Fruit fly (Drosophila melanogaster) ovary, adult (tissue): Measurements from ENCODE around the gene Sfp65A.

Experiments used
- CG17801 ChIP-seq: fragments of 200-800 bp; optimal IDR thresholded peaks from 2 replicates; lab custom pipeline; 2019; ENCODE audit warnings: missing biosample characterization, mild to moderate bottlenecking, missing genetic modification characterization, moderate library complexity; ENCODE audit not compliant: partially characterized antibody

The Sfp65A gene

DNA sequence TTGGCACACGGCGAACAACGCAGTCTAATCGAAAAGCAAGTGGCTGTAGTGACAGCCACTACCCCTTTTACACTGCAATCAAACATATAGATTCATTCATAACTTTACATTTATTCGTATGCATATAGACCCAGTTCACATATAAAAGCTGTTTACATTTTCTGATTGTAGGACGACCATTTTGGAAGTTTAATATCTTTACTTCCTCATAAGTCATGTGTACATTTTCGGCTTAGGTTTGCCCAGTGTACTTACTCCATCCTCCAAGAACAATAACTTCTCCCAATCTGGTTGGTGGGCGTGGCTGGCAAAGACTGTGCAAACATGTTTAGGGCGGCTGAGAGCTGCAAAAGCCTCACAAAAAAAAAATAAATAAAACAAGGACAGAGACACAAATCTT lies 11.8 kb upstream of the Sfp65A start:
- no peak for TF ChIP-seq CG17801

DNA sequence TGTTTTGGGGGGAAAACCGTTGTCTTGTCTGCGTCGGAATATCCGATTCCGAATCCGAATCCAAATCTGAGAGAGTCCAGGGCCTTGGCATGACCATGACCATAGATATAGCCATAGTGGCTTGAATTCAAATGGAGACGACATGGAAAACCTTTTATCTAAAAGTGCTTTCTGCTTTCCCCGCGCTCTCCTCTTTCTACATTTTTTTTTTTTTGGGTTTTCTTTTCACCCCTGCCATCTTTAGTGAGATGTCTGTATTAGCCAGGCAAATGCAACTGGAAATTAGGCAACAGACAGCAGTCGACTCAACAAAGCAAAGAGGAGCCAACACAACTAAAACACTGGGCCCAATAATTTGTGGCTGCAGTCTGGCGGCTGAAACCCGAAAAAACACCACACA lies 7.8 kb upstream of the Sfp65A start:
- TF ChIP-seq CG17801, result no peak

DNA sequence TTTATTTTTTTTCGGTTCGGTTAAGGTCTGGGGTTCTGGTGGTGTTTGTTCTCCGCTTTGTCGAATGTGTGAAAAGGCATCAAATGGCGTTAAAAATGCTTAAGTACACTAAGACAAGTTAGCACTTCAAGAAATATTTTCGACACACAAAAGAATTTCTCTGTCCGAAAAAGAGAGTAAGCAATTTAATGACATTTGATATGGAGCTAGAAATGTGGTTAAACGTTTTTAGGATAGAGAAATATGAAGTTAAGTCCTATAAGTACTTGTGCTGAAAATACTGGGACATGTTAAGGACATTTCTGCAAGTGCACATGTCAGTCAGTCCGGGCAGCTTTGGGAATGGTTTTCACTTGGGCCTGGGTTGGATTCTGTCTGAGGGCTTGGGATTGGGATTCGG lies 5.8 kb upstream of the Sfp65A start:
- no peak for TF ChIP-seq CG17801

DNA sequence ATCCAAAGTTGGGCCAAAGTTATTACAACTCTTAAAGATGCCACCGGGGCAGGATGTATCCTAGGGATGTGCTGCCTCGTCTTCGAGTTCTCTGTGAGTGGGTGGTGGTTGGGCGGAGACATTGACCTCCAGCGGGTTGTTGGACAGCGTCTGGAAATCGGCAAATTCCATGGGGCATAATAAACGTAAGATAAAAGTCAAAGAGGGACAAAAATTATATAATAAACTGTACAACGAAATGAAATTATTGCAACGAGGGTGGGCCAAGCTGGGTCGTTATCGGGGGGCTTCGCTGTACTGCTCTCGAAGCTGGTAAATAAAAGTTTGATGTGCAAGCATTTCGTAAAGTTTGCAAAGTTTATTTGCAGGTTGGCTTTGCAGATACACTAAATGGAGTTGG lies 1.6 kb upstream of the Sfp65A start:
- no peak for TF ChIP-seq CG17801

DNA sequence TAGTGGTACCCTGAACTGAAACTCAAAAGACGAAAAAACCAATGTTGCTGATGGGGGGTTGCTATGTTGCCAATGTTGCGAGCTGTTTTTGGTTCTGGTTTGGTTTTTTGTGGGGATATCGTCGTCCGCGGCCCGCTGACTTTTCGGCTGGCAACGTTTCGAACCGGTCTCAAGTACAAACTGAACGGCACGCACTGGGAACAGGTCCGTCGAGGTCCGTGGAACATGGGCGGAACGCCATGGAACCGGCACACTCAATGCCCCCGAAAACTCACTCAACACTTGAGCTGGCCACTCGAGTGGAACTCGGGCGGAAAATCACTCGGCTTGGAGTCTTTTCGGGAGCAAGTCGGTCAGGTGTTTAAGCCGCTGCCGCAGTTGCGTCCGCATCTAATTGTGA lies 2.2 kb downstream of the Sfp65A start, which contains the start of gene CG13300:
CG13300 (minus strand) TSS at position 159 of the 400 bp plus-strand sequence.
- no peak for TF ChIP-seq CG17801

DNA sequence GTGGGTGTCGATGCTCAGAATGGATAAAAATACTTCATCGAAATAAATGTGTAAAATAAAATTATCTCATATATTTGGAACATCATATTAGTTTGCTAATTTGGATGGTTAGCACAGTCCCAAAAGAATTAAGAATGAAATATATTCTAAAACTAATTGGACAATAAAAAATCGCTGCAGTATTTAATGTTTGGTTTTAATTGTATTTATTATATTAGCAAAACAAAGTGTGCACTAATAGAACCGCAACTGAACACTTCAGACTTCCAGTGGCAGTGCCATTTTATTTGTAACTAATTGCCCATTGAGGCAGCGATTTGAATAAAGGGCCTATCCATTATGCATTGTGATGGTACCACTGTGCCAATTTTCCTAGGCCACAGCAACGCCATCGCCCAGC lies 5.0 kb downstream of the Sfp65A start:
- no peak for TF ChIP-seq CG17801

DNA sequence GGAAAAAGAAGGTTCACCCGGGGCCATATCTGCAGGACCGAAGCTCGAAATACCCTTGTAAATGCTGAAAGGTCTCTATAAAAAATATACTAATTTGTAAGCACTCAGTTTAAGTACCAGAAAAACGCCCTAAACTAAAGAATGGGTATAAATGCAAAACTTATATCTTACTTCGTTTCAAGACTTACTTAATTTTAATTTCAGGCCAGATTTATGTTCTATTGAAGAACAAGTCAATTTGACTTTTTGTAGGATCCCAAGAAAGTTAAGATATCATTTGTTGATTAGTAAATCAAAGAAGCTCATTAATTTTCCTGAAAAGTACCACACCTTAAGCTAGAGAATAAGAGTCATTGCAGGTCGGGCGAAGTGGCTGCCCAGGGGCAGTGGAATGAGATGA lies 7.1 kb downstream of the Sfp65A start:
- no peak for TF ChIP-seq CG17801

DNA sequence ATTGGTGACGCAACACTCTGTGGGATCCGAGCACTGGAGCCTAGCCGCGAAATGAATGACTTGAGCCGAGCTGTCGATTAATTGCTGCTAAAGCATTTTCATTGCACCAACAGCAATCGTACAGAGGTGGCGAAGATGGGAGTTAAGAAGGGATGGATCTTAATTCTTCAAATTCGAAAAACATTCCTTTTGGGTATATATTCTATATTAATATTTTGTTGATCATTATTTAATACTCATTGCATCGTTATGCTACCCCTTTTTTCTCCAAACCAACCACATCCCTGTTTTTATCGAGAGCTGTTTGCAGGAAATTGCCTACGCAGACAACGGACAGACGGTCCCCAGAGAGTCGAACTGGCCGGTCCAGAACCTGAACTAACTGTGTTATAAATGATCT lies 8.4 kb downstream of the Sfp65A start:
- no peak for TF ChIP-seq CG17801

DNA sequence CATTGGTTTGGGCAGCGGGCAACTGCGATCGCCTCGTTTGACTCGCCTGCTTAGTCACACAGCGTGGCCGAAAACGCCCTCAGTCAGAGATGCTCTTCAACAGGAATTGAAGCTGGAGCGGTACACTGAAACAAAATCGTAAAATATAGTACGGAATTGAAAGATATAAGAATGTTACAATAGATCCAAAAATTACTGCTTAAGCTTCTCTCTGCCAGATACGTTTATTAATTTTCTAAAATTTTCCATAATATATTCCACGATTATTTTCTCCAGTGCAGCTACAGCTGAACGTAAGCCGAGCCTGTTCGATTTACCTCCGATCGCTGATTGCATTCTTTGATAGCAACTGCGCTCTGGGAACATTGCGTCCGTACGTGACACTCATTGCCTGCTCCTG lies 9.1 kb downstream of the Sfp65A start:
- no peak for TF ChIP-seq CG17801

DNA sequence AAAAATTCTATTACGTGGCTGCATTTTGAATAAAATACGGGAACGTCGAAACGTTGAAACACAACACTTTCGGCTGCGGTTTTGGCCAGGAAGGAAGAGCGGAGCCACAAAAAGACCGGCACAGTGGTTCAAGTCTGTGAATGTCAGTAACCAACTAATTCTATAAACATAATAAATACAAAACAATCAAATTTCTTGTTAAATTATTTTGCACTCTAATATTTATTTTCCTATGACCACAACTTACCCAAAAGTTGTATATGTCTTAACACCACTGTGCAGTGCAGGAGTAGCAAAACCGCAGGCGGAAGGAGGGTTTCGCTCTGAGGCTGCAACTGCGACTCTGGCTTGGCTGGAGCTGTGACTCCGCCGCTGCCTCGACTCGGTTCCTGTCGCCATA lies 13.6 kb downstream of the Sfp65A start:
- TF ChIP-seq CG17801, result no peak

DNA sequence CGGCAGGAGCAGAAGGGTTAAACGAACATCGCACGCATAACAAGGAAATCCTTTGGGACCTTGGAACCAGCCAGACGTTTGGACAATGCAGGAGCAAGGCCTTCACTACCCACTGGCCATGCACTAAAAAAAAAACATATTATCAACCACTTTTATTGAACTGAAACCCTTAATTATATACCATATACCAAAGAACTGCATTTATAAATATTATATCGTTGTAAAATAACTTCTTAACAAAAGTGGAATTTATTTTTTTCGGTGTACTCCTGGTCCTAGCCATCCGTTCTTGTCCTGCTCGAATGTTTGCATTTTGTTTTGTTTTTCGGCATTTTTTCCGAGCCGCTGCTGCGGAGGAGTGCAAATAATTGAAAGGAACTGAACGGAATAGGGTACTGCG lies 14.1 kb downstream of the Sfp65A start:
- TF ChIP-seq CG17801, result no peak

DNA sequence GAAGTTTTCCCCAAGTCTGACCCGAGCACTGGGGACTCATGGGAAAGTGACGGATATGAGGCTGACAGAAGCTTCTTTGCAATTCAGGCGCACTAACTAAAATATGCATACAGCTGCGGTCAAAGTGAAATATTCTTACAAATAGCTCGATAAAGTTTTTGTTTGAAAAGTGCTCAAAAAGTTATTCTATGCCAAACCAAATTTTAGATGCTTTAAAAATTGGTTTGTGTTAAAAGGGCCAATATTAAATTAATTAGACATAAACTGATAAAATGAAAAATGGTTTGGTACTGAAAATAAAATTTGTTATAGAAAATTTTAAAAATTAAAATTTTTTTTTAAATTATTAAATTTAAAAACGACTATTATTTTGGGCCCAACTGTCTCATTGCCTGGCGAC lies 16.6 kb downstream of the Sfp65A start:
- no peak for TF ChIP-seq CG17801

DNA sequence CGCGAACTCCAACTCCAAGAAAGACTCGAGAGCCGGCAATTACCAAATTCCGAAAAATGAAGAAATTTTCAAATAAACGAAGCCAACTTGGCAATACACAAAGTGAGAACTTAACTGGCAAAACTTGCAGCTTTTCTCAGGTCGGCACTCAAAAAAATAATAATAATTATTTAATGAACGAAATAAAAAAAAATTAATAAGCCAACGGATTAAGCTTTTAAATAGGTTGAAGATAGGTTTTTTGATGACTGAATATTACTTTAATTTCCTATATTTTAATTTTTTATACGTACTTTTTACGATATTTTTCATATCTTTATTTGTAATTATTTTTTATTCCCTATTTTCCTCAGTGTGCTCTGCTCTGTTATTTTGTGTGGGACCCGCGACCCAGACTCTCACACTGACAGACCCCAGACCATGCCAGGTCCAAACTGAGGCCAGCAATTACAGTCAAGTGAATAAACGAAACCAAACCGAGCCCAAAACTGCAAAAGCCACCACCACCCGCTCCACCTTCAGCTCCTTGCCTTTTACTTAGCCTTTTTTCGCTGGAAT lies 19.6 kb downstream of the Sfp65A start:
- TF ChIP-seq CG17801, result no peak

DNA sequence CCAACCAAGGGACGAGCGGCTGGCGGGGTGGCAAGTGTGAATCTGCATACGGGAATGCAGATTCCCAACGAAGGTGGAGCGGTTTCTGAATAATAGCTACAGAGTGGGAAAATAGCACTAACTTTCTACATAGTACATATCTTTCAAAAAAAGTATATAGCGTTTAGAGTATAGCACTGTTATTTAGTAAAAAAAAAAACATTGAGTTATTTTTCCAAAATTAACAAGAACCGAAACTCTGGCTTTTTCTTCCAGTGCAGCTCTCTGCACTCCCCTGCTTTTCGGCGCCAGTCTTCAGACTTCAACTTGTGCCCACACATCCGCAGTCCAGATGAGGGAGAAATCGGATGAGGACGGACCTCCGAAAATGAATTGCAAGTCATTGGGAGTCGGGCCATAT lies 21.3 kb downstream of the Sfp65A start:
- no peak for TF ChIP-seq CG17801

DNA sequence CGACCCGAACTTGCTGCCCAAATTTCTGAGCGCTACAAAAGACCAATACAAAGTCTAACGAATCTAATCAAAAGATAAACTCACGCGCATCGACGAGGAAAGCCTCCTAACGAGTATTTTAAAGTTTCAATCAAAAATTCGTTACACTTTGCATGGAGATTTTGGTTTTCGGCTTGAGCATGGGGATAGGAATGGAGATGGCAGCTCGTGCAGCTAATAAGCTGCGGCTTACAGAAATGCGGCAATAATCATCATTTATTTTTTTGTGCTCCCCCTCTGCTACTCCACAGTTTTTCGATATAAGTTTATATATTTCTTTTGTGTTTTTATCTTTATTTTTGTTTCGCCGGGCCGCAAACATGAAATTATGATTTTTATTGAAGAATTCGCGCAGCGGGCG lies 37.7 kb downstream of the Sfp65A start:
- TF ChIP-seq CG17801, result no peak

DNA sequence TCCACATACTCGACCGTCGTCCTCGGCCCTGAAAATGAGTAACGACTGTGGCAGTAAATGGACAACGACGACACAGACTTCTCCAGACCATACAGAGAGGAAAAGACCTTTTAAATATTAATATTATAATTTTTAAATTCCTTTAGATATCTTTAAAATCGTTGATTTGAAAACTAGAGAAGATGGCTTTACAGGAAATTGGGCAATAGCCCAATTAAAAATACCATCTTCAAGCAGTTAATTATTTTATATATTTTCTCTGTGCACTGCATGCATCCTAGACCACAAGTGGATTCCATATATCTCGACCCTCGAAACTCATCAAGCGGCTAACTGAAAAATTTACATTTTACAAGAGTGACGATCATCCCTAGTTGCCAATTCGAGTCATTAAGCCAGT lies 41.3 kb downstream of the Sfp65A start:
- TF ChIP-seq CG17801, result no peak

DNA sequence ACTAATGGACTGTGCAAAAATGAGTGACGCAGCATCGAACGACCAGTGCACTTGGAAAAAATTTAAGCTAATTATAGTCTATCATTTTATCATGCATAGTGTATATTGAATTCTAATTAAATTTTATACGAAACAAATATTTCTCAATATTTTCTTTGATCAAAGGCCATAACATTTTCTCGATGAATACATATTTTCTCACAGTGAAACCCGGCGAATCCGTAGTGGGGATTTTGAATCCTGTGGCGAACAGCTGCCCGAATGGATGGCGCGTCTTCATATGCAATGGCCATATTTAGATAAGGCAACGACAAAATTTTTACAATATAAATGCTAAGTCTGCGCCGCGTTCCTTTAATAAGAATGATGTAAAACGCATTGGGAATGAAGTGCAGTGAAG lies 42.4 kb downstream of the Sfp65A start:
- TF ChIP-seq CG17801, result no peak

DNA sequence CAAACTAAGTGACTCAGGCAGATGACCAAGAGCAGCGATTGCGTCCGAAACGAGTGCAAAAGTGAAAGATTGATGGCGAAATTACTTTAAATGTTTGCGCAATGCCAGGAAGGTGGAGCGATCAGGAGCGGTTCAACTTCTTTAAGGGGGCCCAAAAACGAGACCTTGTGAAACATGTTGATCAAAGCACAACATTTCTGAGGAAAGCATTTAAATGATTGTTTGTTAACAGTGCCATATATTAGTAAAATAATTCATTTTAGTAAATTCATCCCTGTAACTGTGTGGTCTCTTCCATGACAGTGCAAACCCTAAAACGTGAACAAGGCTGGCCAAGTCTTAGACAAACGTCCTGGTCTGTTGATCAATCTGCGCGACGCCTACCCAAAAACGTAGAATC lies 45.8 kb downstream of the Sfp65A start:
- TF ChIP-seq CG17801, result no peak

DNA sequence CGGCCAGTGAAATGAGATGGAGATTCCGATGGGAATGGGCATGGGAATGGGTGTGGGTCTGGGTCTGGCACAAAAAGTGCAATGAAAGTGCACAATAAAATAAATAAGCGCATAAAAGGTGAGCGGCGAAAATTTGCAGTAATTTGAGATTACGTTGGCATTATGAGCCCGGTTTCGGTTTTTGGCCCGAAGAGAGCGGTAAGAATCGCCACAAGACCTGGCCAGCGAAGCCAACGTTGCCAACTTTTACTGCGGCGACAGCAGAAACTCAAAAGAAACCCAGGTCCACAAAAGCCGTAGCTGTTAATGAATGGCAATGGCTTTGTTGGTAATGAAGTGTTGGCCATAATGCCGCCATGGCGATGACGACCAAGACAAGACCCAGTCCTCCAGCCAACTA lies 47.8 kb downstream of the Sfp65A start:
- peak; percentile 50 for TF ChIP-seq CG17801
